Worm (Caenorhabditis elegans) whole organism, dauer: Measurements from ENCODE around the gene oga-1.

Experiments
- unc-62 ChIP-seq: sonication (generic microtip); optimal IDR thresholded peaks from 2 replicates; lab custom pipeline; 2017; ENCODE audit warnings: missing biosample characterization, missing genetic modification reagents, missing genetic modification characterization

oga-1 gene

DNA sequence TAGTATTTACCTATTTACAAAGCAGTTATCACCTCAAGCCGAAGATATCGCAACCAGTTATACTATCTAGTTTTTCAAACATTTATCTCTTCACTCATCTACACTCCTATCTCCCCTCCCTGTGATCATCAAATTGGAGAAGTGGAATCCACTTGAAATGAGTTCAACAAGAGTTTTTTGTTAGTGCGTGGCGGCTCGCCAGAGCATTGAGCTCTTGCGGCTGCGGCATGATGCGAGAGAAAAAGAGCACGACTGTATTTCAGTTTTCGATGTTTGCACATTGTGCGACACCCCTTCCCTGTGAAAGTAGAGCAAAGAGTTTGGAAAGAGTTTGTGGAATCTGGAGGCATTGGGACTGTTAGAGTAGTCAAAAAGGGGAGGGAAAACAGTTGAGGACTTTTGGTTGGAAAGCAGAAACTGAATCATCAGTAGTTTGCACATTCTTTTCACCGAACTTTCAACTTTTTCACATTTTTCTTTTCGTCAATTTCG lies 16.5 kb downstream of the oga-1 start, which contains the start of gene T20B5.2:
Gene T20B5.2 (plus strand): TSS at position 442 of the 492 bp plus-strand sequence.
- TF ChIP-seq unc-62 = no peak

DNA sequence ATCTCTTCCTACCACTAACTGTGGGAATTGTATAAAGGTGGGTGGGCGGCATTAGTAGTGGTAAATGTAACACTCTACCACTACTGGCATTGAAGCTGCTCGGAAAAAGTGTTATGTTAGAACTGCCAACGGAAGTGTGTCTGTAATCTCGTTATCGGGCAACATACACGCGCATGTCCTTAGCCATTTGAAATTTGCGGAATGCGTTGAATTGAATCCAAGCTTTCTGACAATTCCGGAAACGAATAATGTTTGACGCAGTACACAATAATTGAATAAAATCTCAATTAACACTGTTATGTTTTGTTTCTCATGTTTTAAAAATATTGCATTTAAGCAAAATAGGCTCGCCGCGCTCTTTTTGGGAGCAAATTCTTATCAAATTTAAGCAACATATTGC lies 22.3 kb downstream of the oga-1 start:
- TF ChIP-seq unc-62 = no peak

ce11 chrX:9319080-9319479 lies 28.1 kb downstream of the oga-1 start, which contains the start of gene npr-7:
npr-7 (minus strand) TSS chrX:9319180.
- TF ChIP-seq unc-62 = no peak

DNA sequence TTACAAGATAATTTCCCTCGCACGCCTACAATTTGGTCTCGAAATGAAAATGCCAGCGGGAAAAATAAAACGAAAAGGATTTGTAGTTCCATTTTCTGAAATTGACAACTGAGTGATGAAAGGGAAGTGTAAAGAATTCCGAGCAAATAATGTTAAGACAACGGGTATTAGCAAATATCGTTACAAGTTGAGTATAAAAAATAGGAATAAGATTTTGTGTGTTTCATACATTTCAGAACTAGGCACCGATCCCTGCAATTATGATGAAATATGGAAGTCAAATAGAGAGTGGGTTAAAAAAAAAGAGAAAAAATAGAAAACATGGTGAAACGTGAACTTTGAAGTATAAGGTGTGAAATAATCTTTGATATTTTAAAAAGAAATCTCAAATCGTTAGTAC lies 32.8 kb downstream of the oga-1 start, which contains the start of gene ttr-38:
Gene ttr-38 (minus strand): TSS at position 101 of the 400 bp plus-strand sequence.
- TF ChIP-seq unc-62 = no peak

- no peak for TF ChIP-seq unc-62
Observed at ce11 chrX:9311225-9311624, 36.0 kb downstream of the oga-1 start, which contains the start of gene H29C22.1. H29C22.1 (minus strand) TSS chrX:9311325.

DNA sequence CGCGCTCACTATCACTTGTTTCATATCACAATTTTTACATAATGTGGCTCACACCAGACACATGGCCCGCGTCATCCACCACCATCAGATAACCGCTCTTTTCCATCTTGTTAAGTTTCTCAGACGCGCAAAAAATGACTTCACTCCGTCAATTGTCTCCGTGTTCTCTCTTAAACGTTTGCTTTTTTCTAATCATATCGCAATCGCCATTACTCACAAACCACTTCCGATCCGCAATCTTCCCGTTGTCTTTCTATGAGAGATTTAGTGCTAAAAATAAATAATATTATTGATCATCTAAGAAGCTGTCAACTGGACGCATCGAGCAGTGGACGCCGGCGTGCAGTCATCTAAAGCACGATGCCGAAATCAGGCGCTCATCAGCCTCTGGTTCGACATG lies 43.8 kb downstream of the oga-1 start, which contains the start of gene tmc-2:
Gene tmc-2 (plus strand): TSS at position 301 of the 400 bp plus-strand sequence.
- TF ChIP-seq unc-62 = no peak

ce11 chrX:9302763-9303162 lies 44.5 kb downstream of the oga-1 start:
- TF ChIP-seq unc-62 = no peak

DNA sequence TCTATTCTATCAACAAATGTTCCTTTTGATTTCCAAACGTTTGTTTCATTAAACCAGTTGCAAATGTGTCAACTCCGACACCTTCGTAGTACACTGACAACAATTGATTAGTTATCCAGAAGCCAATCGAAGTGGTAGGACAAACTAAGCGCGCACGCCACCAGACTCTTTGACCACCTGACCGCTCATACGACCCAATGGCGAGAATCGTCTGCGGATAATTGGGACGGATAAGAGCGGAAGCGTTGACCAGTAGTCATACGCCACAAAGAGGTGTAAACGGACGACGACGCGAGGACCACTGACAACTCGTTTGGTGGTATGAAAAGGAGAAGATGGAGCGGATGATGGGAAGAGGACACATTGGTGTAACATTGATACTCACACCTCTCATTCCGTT lies 46.9 kb downstream of the oga-1 start:
- TF ChIP-seq unc-62 = no peak

- TF ChIP-seq unc-62 = no peak
Observed at ce11 chrX:9298846-9299245, 48.4 kb downstream of the oga-1 start, which contains the start of gene B0416.2. B0416.2 (plus strand) TSS chrX:9299146.

- no peak for TF ChIP-seq unc-62
Observed at ce11 chrX:9297834-9298233, 49.4 kb downstream of the oga-1 start, which contains the start of gene B0416.7. B0416.7 (minus strand) TSS chrX:9297934.

DNA sequence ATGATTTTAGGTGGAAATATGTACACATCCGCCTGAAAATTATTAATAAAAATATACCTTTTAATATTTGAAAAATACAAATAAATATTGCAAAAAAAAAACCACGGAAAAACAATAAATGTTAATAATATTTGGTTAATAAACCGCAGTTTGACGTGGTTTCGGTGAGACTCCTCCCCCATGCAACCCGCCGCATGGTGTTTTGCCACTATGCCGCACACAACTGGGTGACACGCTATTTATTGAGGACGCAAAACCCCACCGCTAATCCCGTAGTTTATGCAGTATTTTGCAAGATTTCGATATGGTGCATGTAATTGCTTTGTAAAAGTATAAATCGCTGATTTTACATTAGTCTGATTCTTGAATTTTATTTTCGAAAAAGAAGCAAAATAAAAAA lies 50.6 kb downstream of the oga-1 start, which contains the start of gene gly-13:
Gene gly-13 (minus strand): TSS at position 32 of the 400 bp plus-strand sequence.
- TF ChIP-seq unc-62 = no peak

- TF ChIP-seq unc-62 = no peak
Observed at ce11 chrX:9295471-9295870, 51.8 kb downstream of the oga-1 start.
